Worm (Caenorhabditis elegans) whole organism, young adult: Measurements from ENCODE around the gene C17H11.4.

Experiments
- B0035.1 ChIP-seq: sonication (generic microtip); optimal IDR thresholded peaks from 2 replicates; lab custom pipeline; 2016; ENCODE audit warnings: missing genetic modification characterization, mild to moderate bottlenecking, missing compliant biosample characterization, missing genotype, missing genetic modification reagents
- C17E4.6 ChIP-seq: fragments of 200-800 bp; sonication (Bioruptor generic); IDR thresholded peaks from 2 replicates; pipeline ENCODE4 v1.3.6; 2022; ENCODE audit warnings: missing genetic modification reagents, missing genetic modification characterization, missing compliant biosample characterization
- D2030.7 ChIP-seq: fragments of 200-800 bp; sonication (Bioruptor generic); IDR thresholded peaks from 2 replicates; pipeline ENCODE4 v1.3.6; 2022; ENCODE audit warnings: missing genetic modification reagents, missing genetic modification characterization, missing compliant biosample characterization
- F22D6.2 ChIP-seq: sonication (generic microtip); optimal IDR thresholded peaks from 2 replicates; lab custom pipeline; 2016; ENCODE audit warnings: mild to moderate bottlenecking, missing genetic modification characterization, missing compliant biosample characterization
- F37B4.10 ChIP-seq: fragments of 200-800 bp; sonication (Bioruptor generic); IDR thresholded peaks from 2 replicates; pipeline ENCODE4 v1.3.6; 2022; ENCODE audit warnings: missing genetic modification characterization, missing compliant biosample characterization
- F57C9.4 ChIP-seq: sonication (generic microtip); optimal IDR thresholded peaks from 2 replicates; lab custom pipeline; 2017; ENCODE audit warnings: mild to moderate bottlenecking, missing genetic modification characterization, missing compliant biosample characterization
- T07F8.4 ChIP-seq: sonication (generic microtip); optimal IDR thresholded peaks from 2 replicates; lab custom pipeline; 2016; ENCODE audit warnings: mild to moderate bottlenecking, missing genetic modification characterization, moderate library complexity, missing compliant biosample characterization
- T26A5.8 ChIP-seq: sonication (generic microtip); optimal IDR thresholded peaks from 2 replicates; lab custom pipeline; 2016; ENCODE audit warnings: missing genetic modification characterization, missing compliant biosample characterization
- Y56A3A.18 ChIP-seq: fragments of 200-800 bp; sonication (Bioruptor generic); IDR thresholded peaks from 2 replicates; pipeline ENCODE4 v1.3.6; 2022; ENCODE audit warnings: missing genetic modification reagents, missing genetic modification characterization, missing compliant biosample characterization
- Y67H2A.10 ChIP-seq: fragments of 200-800 bp; sonication (Bioruptor generic); conservative IDR thresholded peaks from 2 replicates; pipeline ENCODE4 v1.3.6; 2022; ENCODE audit warnings: missing genetic modification reagents, missing genetic modification characterization, missing compliant biosample characterization
- Y79H2A.3 ChIP-seq: fragments of 200-800 bp; sonication (Bioruptor generic); conservative IDR thresholded peaks from 2 replicates; pipeline ENCODE4 v1.3.6; 2022; ENCODE audit warnings: missing genetic modification reagents, missing genetic modification characterization, missing compliant biosample characterization
- akir-1 ChIP-seq: fragments of 200-800 bp; sonication (Bioruptor generic); optimal IDR thresholded peaks from 2 replicates; lab custom pipeline; 2018; ENCODE audit warnings: mild to moderate bottlenecking, missing genetic modification characterization, moderate library complexity, missing compliant biosample characterization
- ama-1 ChIP-seq, 3 experiments: fragments of 150-350 bp in 1 of 3; sonication (generic microtip) in 2 of 3; optimal IDR thresholded peaks; 2 replicates each; lab custom pipeline; 2014 to 2018; ENCODE audit warnings: missing biosample characterization in 2 of 3, missing genetic modification characterization in 2 of 3, missing genetic modification reagents in 2 of 3
- bed-1 ChIP-seq: fragments of 200-800 bp; sonication (Bioruptor generic); IDR thresholded peaks from 2 replicates; pipeline ENCODE4 v1.3.6; 2022; ENCODE audit warnings: missing genetic modification reagents, missing genetic modification characterization, missing compliant biosample characterization
- bed-2 ChIP-seq: fragments of 200-800 bp; sonication (Bioruptor generic); IDR thresholded peaks from 2 replicates; pipeline ENCODE4 v1.3.6; 2022; ENCODE audit warnings: missing genetic modification reagents, missing genetic modification characterization, missing compliant biosample characterization
- ceh-40 ChIP-seq: fragments of 200-800 bp; sonication (Bioruptor generic); IDR thresholded peaks from 2 replicates; pipeline ENCODE4 v1.3.6; 2022; ENCODE audit warnings: missing genetic modification characterization, missing compliant biosample characterization
- dpl-1 ChIP-seq: fragments of 150-350 bp; optimal IDR thresholded peaks from 2 replicates; lab custom pipeline; 2014; ENCODE audit warnings: missing biosample characterization, missing genetic modification reagents, missing genetic modification characterization
- egl-18 ChIP-seq: fragments of 200-800 bp; sonication (Bioruptor generic); IDR thresholded peaks from 2 replicates; pipeline ENCODE4 v1.3.6; 2022; ENCODE audit warnings: missing genetic modification reagents, missing genetic modification characterization, missing compliant biosample characterization
- him-1 ChIP-seq: sonication (generic microtip); optimal IDR thresholded peaks from 2 replicates; lab custom pipeline; 2016; ENCODE audit warnings: missing genotype, missing genetic modification reagents, missing genetic modification characterization, missing compliant biosample characterization
- hmg-1.2 ChIP-seq: fragments of 200-800 bp; sonication (Bioruptor generic); IDR thresholded peaks from 2 replicates; pipeline ENCODE4 v1.3.6; 2022; ENCODE audit warnings: missing genetic modification reagents, missing genetic modification characterization, missing compliant biosample characterization
- hmg-20 ChIP-seq: fragments of 200-800 bp; sonication (Bioruptor generic); IDR thresholded peaks from 2 replicates; pipeline ENCODE4 v1.3.6; 2022; ENCODE audit warnings: missing genetic modification reagents, missing genetic modification characterization, missing compliant biosample characterization
- lin-26 ChIP-seq: fragments of 200-800 bp; sonication (Bioruptor generic); IDR thresholded peaks from 2 replicates; pipeline ENCODE4 v1.3.6; 2022; ENCODE audit warnings: missing genetic modification reagents, missing genetic modification characterization, missing compliant biosample characterization
- lin-35 ChIP-seq, 3 experiments: fragments of 150-350 bp in 2 of 3; sonication (generic microtip) in 1 of 3; optimal IDR thresholded peaks; 2 replicates each; lab custom pipeline; 2014 to 2018; ENCODE audit warnings: missing biosample characterization in 3 of 3, missing genetic modification characterization in 3 of 3, missing genetic modification reagents in 3 of 3
- madf-10 ChIP-seq: sonication (generic microtip); optimal IDR thresholded peaks from 2 replicates; lab custom pipeline; 2016; ENCODE audit warnings: mild to moderate bottlenecking, missing genetic modification characterization, missing compliant biosample characterization
- nfya-1 ChIP-seq: sonication (generic microtip); optimal IDR thresholded peaks from 2 replicates; lab custom pipeline; 2017; ENCODE audit warnings: antibody characterized with exemption, missing compliant biosample characterization, missing genetic modification characterization, borderline replicate concordance; ENCODE audit not compliant: insufficient read depth
- nfya-2 ChIP-seq: fragments of 200-800 bp; sonication (Bioruptor generic); IDR thresholded peaks from 2 replicates; pipeline ENCODE4 v1.3.6; 2022; ENCODE audit warnings: missing genetic modification reagents, missing genetic modification characterization, missing compliant biosample characterization
- nhr-179 ChIP-seq: sonication (generic microtip); optimal IDR thresholded peaks from 2 replicates; lab custom pipeline; 2016; ENCODE audit warnings: mild to moderate bottlenecking, missing genetic modification characterization, missing compliant biosample characterization
- nhr-90 ChIP-seq: sonication (generic microtip); optimal IDR thresholded peaks from 2 replicates; lab custom pipeline; 2016; ENCODE audit warnings: missing genotype, mild to moderate bottlenecking, missing genetic modification characterization, missing compliant biosample characterization
- pha-4 ChIP-seq: fragments of 150-350 bp; sonication (generic microtip); optimal IDR thresholded peaks from 2 replicates; lab custom pipeline; 2014; ENCODE audit warnings: missing biosample characterization, missing genetic modification reagents, missing genetic modification characterization
- rec-8 ChIP-seq, 2 experiments: sonication (generic microtip); optimal IDR thresholded peaks; 2 replicates each; lab custom pipeline; 2016; ENCODE audit warnings: mild to moderate bottlenecking in 2 of 2, missing genetic modification characterization in 2 of 2, missing genetic modification reagents in 2 of 2, missing genotype in 2 of 2, missing biosample characterization in 1 of 2, missing compliant biosample characterization in 1 of 2, moderate library complexity in 1 of 2
- rpc-1 ChIP-seq, 2 experiments: fragments of 150-350 bp in 1 of 2; sonication (generic microtip) in 1 of 2; optimal IDR thresholded peaks; 2 replicates each; lab custom pipeline; 2014 to 2018; ENCODE audit warnings: missing biosample characterization in 1 of 2, missing genetic modification characterization in 1 of 2, missing genetic modification reagents in 1 of 2, missing genotype in 1 of 2
- sea-2 ChIP-seq: fragments of 200-800 bp; sonication (Bioruptor generic); IDR thresholded peaks from 2 replicates; pipeline ENCODE4 v1.3.6; 2022; ENCODE audit warnings: missing genetic modification characterization, missing compliant biosample characterization
- snpc-4 ChIP-seq, 5 experiments: fragments of 150-350 bp in 1 of 5; sonication (generic microtip) in 4 of 5; optimal IDR thresholded peaks; 2 replicates each; lab custom pipeline; 2014 to 2018; ENCODE audit warnings: missing genetic modification characterization in 5 of 5, missing biosample characterization in 3 of 5, antibody characterized with exemption in 2 of 5, mild to moderate bottlenecking in 2 of 5, missing compliant biosample characterization in 2 of 5, missing genotype in 2 of 5, moderate library complexity in 2 of 5, missing genetic modification reagents in 1 of 5
- somi-1 ChIP-seq: fragments of 200-800 bp; sonication (Bioruptor generic); optimal IDR thresholded peaks from 2 replicates; lab custom pipeline; 2018; ENCODE audit warnings: mild to moderate bottlenecking, missing genetic modification characterization, missing compliant biosample characterization
- sptf-2 ChIP-seq: fragments of 200-800 bp; sonication (Bioruptor generic); optimal IDR thresholded peaks from 2 replicates; lab custom pipeline; 2018; ENCODE audit warnings: mild to moderate bottlenecking, missing genetic modification characterization, missing compliant biosample characterization
- tbp1 ChIP-seq: fragments of 200-800 bp; sonication (Bioruptor generic); optimal IDR thresholded peaks from 2 replicates; lab custom pipeline; 2018; ENCODE audit warnings: mild to moderate bottlenecking, missing genetic modification characterization, missing compliant biosample characterization
- unc-130 ChIP-seq: sonication (generic microtip); optimal IDR thresholded peaks from 2 replicates; lab custom pipeline; 2016; ENCODE audit warnings: missing genetic modification reagents, missing genetic modification characterization, missing compliant biosample characterization
- ztf-22 ChIP-seq: fragments of 200-800 bp; sonication (Bioruptor generic); optimal IDR thresholded peaks from 2 replicates; lab custom pipeline; 2018; ENCODE audit warnings: mild to moderate bottlenecking, missing genetic modification characterization, moderate library complexity, missing compliant biosample characterization
- ztf-25 ChIP-seq: fragments of 200-800 bp; sonication (Bioruptor generic); IDR thresholded peaks from 2 replicates; pipeline ENCODE4 v1.3.6; 2022; ENCODE audit warnings: missing genetic modification reagents, missing genetic modification characterization, missing compliant biosample characterization
- ztf-26 ChIP-seq: sonication (generic microtip); optimal IDR thresholded peaks from 2 replicates; lab custom pipeline; 2017; ENCODE audit warnings: missing genetic modification characterization, missing compliant biosample characterization

C17H11.4 gene

ce11 chrX:8148993-8149392 is 32.4 kb downstream of the C17H11.4 start (continued):
- no peak for TF ChIP-seq bed-1 (GFP tag; lab: Robert Waterston, UW)
- TF ChIP-seq pha-4 (tag; lab: Kevin White, UChicago) = no peak
- no peak for TF ChIP-seq F37B4.10 (GFP tag; lab: Robert Waterston, UW)
- peak; percentile 43; the same call in 1 of the 2 replicates for TF ChIP-seq hmg-1.2 (GFP tag; lab: Robert Waterston, UW)
- peak; percentile 72; the same call in 1 of the 2 replicates for TF ChIP-seq lin-26 (GFP tag; lab: Robert Waterston, UW)
- no peak for TF ChIP-seq ztf-26
- no peak for TF ChIP-seq ama-1 (optimal IDR thresholded peaks at IDR 0.05; lab: Kevin White, UChicago)
- TF ChIP-seq ama-1 (GFP tag; optimal IDR thresholded peaks at IDR 0.05; lab: Kevin White, UChicago) = peak in 1 of 2 experiments; percentile 56
- TF ChIP-seq tbp1 = peak; percentile 85
- no peak for TF ChIP-seq unc-130 (GFP tag; lab: Kevin White, UChicago)
- no peak for TF ChIP-seq T26A5.8 (tag; lab: Kevin White, UChicago)
- TF ChIP-seq madf-10 (tag; lab: Kevin White, UChicago) = no peak
- no peak for TF ChIP-seq egl-18
- TF ChIP-seq Y79H2A.3 (GFP tag; lab: Robert Waterston, UW) = no peak
- peak; percentile 23 for TF ChIP-seq B0035.1 (tag; lab: Kevin White, UChicago)
- TF ChIP-seq ztf-25 (GFP tag; lab: Robert Waterston, UW) = peak; percentile 39; the same call in 1 of the 2 replicates
- TF ChIP-seq D2030.7 (GFP tag; lab: Robert Waterston, UW) = peak; percentile 57; the same call in 1 of the 2 replicates
- no peak for TF ChIP-seq snpc-4 (GFP tag; optimal IDR thresholded peaks at IDR 0.05; lab: Kevin White, UChicago)
- TF ChIP-seq snpc-4 (tag; optimal IDR thresholded peaks at IDR 0.05; lab: Kevin White, UChicago) = no peak
- TF ChIP-seq akir-1 = no peak
- no peak for TF ChIP-seq bed-2 (GFP tag; lab: Robert Waterston, UW)
- peak; percentile 29 for TF ChIP-seq nhr-90 (tag; lab: Kevin White, UChicago)
- TF ChIP-seq T07F8.4 (tag; lab: Kevin White, UChicago) = no peak
- no peak for TF ChIP-seq hmg-20 (GFP tag; lab: Robert Waterston, UW)
- no peak for TF ChIP-seq Y67H2A.10 (GFP tag; lab: Robert Waterston, UW)
- TF ChIP-seq him-1 = peak; percentile 61
- no peak for TF ChIP-seq nhr-179
- TF ChIP-seq lin-35 (GFP tag; optimal IDR thresholded peaks at IDR 0.05; lab: Kevin White, UChicago) = no peak
- no peak for TF ChIP-seq sea-2 (GFP tag; lab: Robert Waterston, UW)
- peak; percentile 68 for TF ChIP-seq rpc-1 (optimal IDR thresholded peaks at IDR 0.05; lab: Kevin White, UChicago)
- peak; percentile 83 for TF ChIP-seq rpc-1 (tag; optimal IDR thresholded peaks at IDR 0.05; lab: Kevin White, UChicago)
- no peak for TF ChIP-seq ceh-40
- no peak for TF ChIP-seq dpl-1
- no peak for TF ChIP-seq nfya-1 (tag; lab: Kevin White, UChicago)
- no peak for TF ChIP-seq F22D6.2 (tag; lab: Kevin White, UChicago)
- no peak for TF ChIP-seq C17E4.6 (GFP tag; lab: Robert Waterston, UW)
- no peak for TF ChIP-seq F57C9.4 (tag; lab: Kevin White, UChicago)
- TF ChIP-seq somi-1 = no peak
- TF ChIP-seq sptf-2 (GFP tag; lab: Kevin White, UChicago) = no peak
- peak in 1 of 2 experiments; percentile 33 for TF ChIP-seq rec-8 (tag; optimal IDR thresholded peaks at IDR 0.05; lab: Kevin White, UChicago)
- TF ChIP-seq nfya-2 = no peak
- TF ChIP-seq Y56A3A.18 (GFP tag; lab: Robert Waterston, UW) = no peak
- no peak for TF ChIP-seq ztf-22 (GFP tag; lab: Kevin White, UChicago)
- TF ChIP-seq, all 124 proteins: peak for 14
